Fruit fly (Drosophila melanogaster): ENCODE data around the gene CG5455.
A peak's percentile ranks its signal among the peaks of the same experiment; 100 is the strongest.

Gene CG5455

dm6 chr3R:26440455-26441196 is 20.7 kb upstream of the CG5455 start, which contains the start of gene tx (continued):
- peak; percentile 60 for TF ChIP-seq CG32767 (GFP tag; IDR thresholded peaks at IDR 0.05)
- TF ChIP-seq CG9932 (GFP tag; IDR thresholded peaks at IDR 0.05), result peak; percentile 40; the same call in 1 of the 2 replicates
- no peak for TF ChIP-seq CG1529 (GFP tag; optimal IDR thresholded peaks at IDR 0.05)
- TF ChIP-seq amos (GFP tag; IDR thresholded peaks at IDR 0.05; ENCODE audit: partially characterized antibody), result peak; percentile 29; the same call in 1 of the 2 replicates
- TF ChIP-seq unc-4 (GFP tag; IDR thresholded peaks at IDR 0.05; ENCODE audit: partially characterized antibody), result 0 out of 2 replicates have a peak, but pooled peaks have one; percentile 14
- TF ChIP-seq hb (GFP tag; IDR thresholded peaks at IDR 0.05; ENCODE audit: partially characterized antibody), result 0 out of 3 replicates have a peak, but pooled peaks have one; percentile 47
- peak; percentile 69 for TF ChIP-seq kni (GFP tag; optimal IDR thresholded peaks at IDR 0.05)
- TF ChIP-seq CG17612 (GFP tag; IDR thresholded peaks at IDR 0.05), result no peak
- TF ChIP-seq ci (GFP tag; IDR thresholded peaks at IDR 0.05), result peak; percentile 13; the same call in 1 of the 3 replicates
- TF ChIP-seq nau (GFP tag; optimal IDR thresholded peaks at IDR 0.05), result no peak

DNA sequence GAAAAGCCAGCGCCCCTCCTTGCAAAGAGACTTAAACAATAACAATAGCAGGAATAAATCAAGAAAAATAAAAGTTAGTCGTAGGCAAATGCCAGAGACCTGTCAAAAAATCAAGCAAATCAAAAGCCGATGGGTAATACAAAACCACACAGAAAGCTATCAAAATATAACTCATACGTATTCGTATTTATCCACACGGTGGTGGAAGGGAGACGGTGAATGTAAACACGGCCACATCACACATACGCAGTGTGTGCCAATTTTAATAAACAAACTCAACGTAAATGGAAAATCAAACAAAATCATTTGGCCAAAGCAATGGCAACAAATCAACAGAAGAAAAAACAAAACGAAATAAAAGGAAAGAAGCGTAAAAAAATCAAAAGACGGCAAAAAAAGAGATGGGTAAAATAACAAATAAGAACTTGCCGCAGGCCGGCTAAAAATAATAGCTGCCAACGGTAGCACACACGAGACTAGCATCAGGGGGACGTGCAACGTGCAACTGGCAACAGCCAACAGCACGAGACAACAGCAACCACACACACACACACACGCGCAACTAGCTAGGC is 18.6 kb upstream of the CG5455 start:
- TF ChIP-seq CG12071 (GFP tag; optimal IDR thresholded peaks at IDR 0.05), result no peak
- TF ChIP-seq CG9609 (GFP tag; optimal IDR thresholded peaks at IDR 0.05), result no peak
- no peak for TF ChIP-seq CG4360 (GFP tag; IDR thresholded peaks at IDR 0.05)
- no peak for TF ChIP-seq CG8290 (GFP tag; optimal IDR thresholded peaks at IDR 0.05)
- TF ChIP-seq CG8290 (tag; optimal IDR thresholded peaks at IDR 0.05), result peak in 1 of 2 experiments; percentile 28
- 0 out of 3 replicates have a peak, but pooled peaks have one; percentile 26 for TF ChIP-seq CG6175 (GFP tag; IDR thresholded peaks at IDR 0.05)
- no peak for TF ChIP-seq CG31365 (tag; optimal IDR thresholded peaks at IDR 0.05)
- no peak for TF ChIP-seq fu2 (GFP tag; optimal IDR thresholded peaks at IDR 0.05)
- no peak for TF ChIP-seq CG5245 (GFP tag; optimal IDR thresholded peaks at IDR 0.05)
- no peak for TF ChIP-seq tna (GFP tag; IDR thresholded peaks at IDR 0.05; ENCODE audit: partially characterized antibody)
- TF ChIP-seq CG17361 (GFP tag; IDR thresholded peaks at IDR 0.05), result no peak
- TF ChIP-seq CG11504 (tag; optimal IDR thresholded peaks at IDR 0.05), result no peak
- no peak for TF ChIP-seq MESR4 (GFP tag; optimal IDR thresholded peaks at IDR 0.05)
- no peak for TF ChIP-seq zen (tag; optimal IDR thresholded peaks at IDR 0.05)
- peak; percentile 23 for TF ChIP-seq cg (GFP tag; optimal IDR thresholded peaks at IDR 0.05)
- no peak for TF ChIP-seq abd-A (tag; optimal IDR thresholded peaks at IDR 0.05)
- TF ChIP-seq CG17612 (GFP tag; IDR thresholded peaks at IDR 0.05), result no peak
- TF ChIP-seq bowl (GFP tag; IDR thresholded peaks at IDR 0.05), result no peak
- TF ChIP-seq CG8359 (GFP tag; optimal IDR thresholded peaks at IDR 0.05; ENCODE audit: borderline replicate concordance), result no peak
- no peak for TF ChIP-seq Dip3 (GFP tag; optimal IDR thresholded peaks at IDR 0.05)
- no peak for TF ChIP-seq vvl (GFP tag; IDR thresholded peaks at IDR 0.05)
- no peak for TF ChIP-seq Adf1 (GFP tag; IDR thresholded peaks at IDR 0.05)
- TF ChIP-seq CG1233 (GFP tag; optimal IDR thresholded peaks at IDR 0.05), result no peak
- peak; percentile 35; the same call in 1 of the 2 replicates for TF ChIP-seq Rfx (GFP tag; IDR thresholded peaks at IDR 0.05)
- no peak for TF ChIP-seq CG18764 (GFP tag; optimal IDR thresholded peaks at IDR 0.05)
- TF ChIP-seq yki (optimal IDR thresholded peaks at IDR 0.05), result no peak
- TF ChIP-seq B-H1 (GFP tag; IDR thresholded peaks at IDR 0.05), result no peak
- TF ChIP-seq corto (GFP tag; optimal IDR thresholded peaks at IDR 0.05), result no peak
- TF ChIP-seq Drgx (GFP tag; IDR thresholded peaks at IDR 0.05), result peak; percentile 64
- no peak for TF ChIP-seq wor (GFP tag; IDR thresholded peaks at IDR 0.05)
- TF ChIP-seq CG14050 (GFP tag; IDR thresholded peaks at IDR 0.05), result no peak
- no peak for TF ChIP-seq lilli (GFP tag; optimal IDR thresholded peaks at IDR 0.05)
- TF ChIP-seq CG4404 (GFP tag; IDR thresholded peaks at IDR 0.05), result no peak
- TF ChIP-seq CG1529 (GFP tag; optimal IDR thresholded peaks at IDR 0.05), result no peak
- no peak for TF ChIP-seq E2f2 (GFP tag; IDR thresholded peaks at IDR 0.05)
- no peak for TF ChIP-seq gcm2 (GFP tag; optimal IDR thresholded peaks at IDR 0.05)
- TF ChIP-seq CG17328 (GFP tag; IDR thresholded peaks at IDR 0.05), result no peak
- peak; percentile 11 for TF ChIP-seq CG2678 (tag; optimal IDR thresholded peaks at IDR 0.05)
- no peak for TF ChIP-seq CG9727 (GFP tag; optimal IDR thresholded peaks at IDR 0.05)
- no peak for TF ChIP-seq CG2889 (GFP tag; IDR thresholded peaks at IDR 0.05)
